Fruit fly (Drosophila melanogaster): ENCODE results near the gene P5CS.

DNA sequence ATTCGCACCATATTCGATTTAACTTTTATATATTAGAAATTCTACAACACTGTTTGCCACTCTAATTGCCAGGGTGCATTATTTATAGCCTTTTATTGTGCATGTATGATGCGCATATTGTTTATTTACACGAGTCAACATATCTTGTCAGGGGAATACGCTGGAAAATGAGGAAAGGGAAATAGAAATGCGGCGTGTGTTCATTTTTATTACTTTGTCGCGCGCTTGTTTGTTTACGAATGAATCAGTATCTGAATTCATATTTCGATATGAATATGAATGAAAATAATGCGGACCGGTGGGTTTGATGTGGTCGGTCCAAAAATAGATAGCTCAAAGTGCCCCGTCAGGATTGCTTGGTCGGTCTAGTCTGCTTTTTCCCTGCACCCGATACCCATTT, 34.3 kb downstream of the P5CS start:
- TF ChIP-seq CG9139 (GFP tag; optimal IDR thresholded peaks at IDR 0.05) (no peak), salr (GFP tag; optimal IDR thresholded peaks at IDR 0.05) (no peak), CG8319 (GFP tag; optimal IDR thresholded peaks at IDR 0.05) (no peak), cyc (GFP tag; optimal IDR thresholded peaks at IDR 0.05) (no peak), OdsH (GFP tag; optimal IDR thresholded peaks at IDR 0.05) (no peak), CG4318 (GFP tag; optimal IDR thresholded peaks at IDR 0.05) (no peak), Sox102F (GFP tag; optimal IDR thresholded peaks at IDR 0.05) (no peak), Met (GFP tag; optimal IDR thresholded peaks at IDR 0.05) (no peak)
